Fruit fly (Drosophila melanogaster): ENCODE results near the gene hep.
A peak's percentile ranks its signal among the peaks of the same experiment; 100 is the strongest.

hep gene

dm6 chrX:13136939-13137697, 46.9 kb upstream of the hep start (continued):
- TF ChIP-seq CG8281 (tag; optimal IDR thresholded peaks at IDR 0.05): peak; percentile 46
- TF ChIP-seq prd (optimal IDR thresholded peaks at IDR 0.05): no peak
- TF ChIP-seq prd (GFP tag; IDR thresholded peaks at IDR 0.05): peak; percentile 70
- no peak for TF ChIP-seq Dfd (GFP tag; optimal IDR thresholded peaks at IDR 0.05)

- TF ChIP-seq pita (GFP tag; optimal IDR thresholded peaks at IDR 0.05) (no peak), kni (GFP tag; optimal IDR thresholded peaks at IDR 0.05) (no peak), fru (optimal IDR thresholded peaks at IDR 0.05) (no peak), emc (GFP tag; optimal IDR thresholded peaks at IDR 0.05) (no peak), Hand (GFP tag; optimal IDR thresholded peaks at IDR 0.05) (no peak), Aef1 (GFP tag; IDR thresholded peaks at IDR 0.05) (peak; percentile 48; the same call in 1 of the 3 replicates), Mes4 (GFP tag; optimal IDR thresholded peaks at IDR 0.05) (peak; percentile 20), pros (GFP tag; optimal IDR thresholded peaks at IDR 0.05) (no peak), tap (tag; optimal IDR thresholded peaks at IDR 0.05) (peak; percentile 42), CG1602 (GFP tag; optimal IDR thresholded peaks at IDR 0.05) (peak; percentile 38), CG10979 (tag; optimal IDR thresholded peaks at IDR 0.05) (peak; percentile 52), ftz-f1 (GFP tag; optimal IDR thresholded peaks at IDR 0.05) (no peak), Rx (GFP tag; IDR thresholded peaks at IDR 0.05) (peak; percentile 48; the same call in 1 of the 2 replicates), CG15479 (GFP tag; optimal IDR thresholded peaks at IDR 0.05) (no peak), CG1024 (GFP tag; IDR thresholded peaks at IDR 0.05) (0 out of 2 replicates have a peak, but pooled peaks have one; percentile 30), en (GFP tag; optimal IDR thresholded peaks at IDR 0.05) (no peak), danr (GFP tag; IDR thresholded peaks at IDR 0.05) (peak; percentile 31; the same call in 1 of the 2 replicates), zfh1 (GFP tag; IDR thresholded peaks at IDR 0.05) (peak; percentile 72), CG6654 (GFP tag; optimal IDR thresholded peaks at IDR 0.05) (no peak), CG10267 (tag; optimal IDR thresholded peaks at IDR 0.05) (peak; percentile 27), CG3995 (GFP tag; optimal IDR thresholded peaks at IDR 0.05) (no peak), CG1647 (GFP tag; optimal IDR thresholded peaks at IDR 0.05) (no peak), Hmr (GFP tag; optimal IDR thresholded peaks at IDR 0.05) (peak; percentile 21), CG7928 (GFP tag; optimal IDR thresholded peaks at IDR 0.05) (no peak), Ssrp (tag; optimal IDR thresholded peaks at IDR 0.05) (peak; percentile 66), CG6813 (GFP tag; optimal IDR thresholded peaks at IDR 0.05) (peak; percentile 31), otp (GFP tag; IDR thresholded peaks at IDR 0.05) (peak; percentile 54; the same call in 1 of the 3 replicates), amos (GFP tag; IDR thresholded peaks at IDR 0.05; ENCODE audit: partially characterized antibody) (no peak), Jarid2 (GFP tag; optimal IDR thresholded peaks at IDR 0.05) (no peak), Bdp1 (GFP tag; optimal IDR thresholded peaks at IDR 0.05) (no peak), Drgx (GFP tag; IDR thresholded peaks at IDR 0.05) (peak; percentile 75), bsh (GFP tag; optimal IDR thresholded peaks at IDR 0.05) (peak in 1 of 2 experiments; percentile 55), Mrtf (GFP tag; IDR thresholded peaks at IDR 0.05) (peak; percentile 44; the same call in 1 of the 3 replicates), ab (GFP tag; optimal IDR thresholded peaks at IDR 0.05) (no peak), disco-r (GFP tag; optimal IDR thresholded peaks at IDR 0.05) (peak; percentile 19), Lhr (GFP tag; optimal IDR thresholded peaks at IDR 0.05) (no peak), onecut (GFP tag; IDR thresholded peaks at IDR 0.05) (peak; percentile 55), CG15073 (GFP tag; optimal IDR thresholded peaks at IDR 0.05) (no peak), croc (GFP tag; conservative IDR thresholded peaks at IDR 0.05) (0 out of 3 replicates have a peak, but pooled peaks have one; percentile 23), stwl (tag; optimal IDR thresholded peaks at IDR 0.05) (no peak), crp (GFP tag; optimal IDR thresholded peaks at IDR 0.05) (no peak), B-H2 (GFP tag; optimal IDR thresholded peaks at IDR 0.05) (no peak), CG14014 (GFP tag; IDR thresholded peaks at IDR 0.05) (peak; percentile 25; the same call in 1 of the 2 replicates), jumu (GFP tag; optimal IDR thresholded peaks at IDR 0.05) (no peak)
These were observed 45.5 kb upstream of the hep start for dm6 chrX:13135702-13136101.

Data from whole organism, embryonic.